Fruit fly (Drosophila melanogaster): Measurements from ENCODE around the gene sog.

DNA sequence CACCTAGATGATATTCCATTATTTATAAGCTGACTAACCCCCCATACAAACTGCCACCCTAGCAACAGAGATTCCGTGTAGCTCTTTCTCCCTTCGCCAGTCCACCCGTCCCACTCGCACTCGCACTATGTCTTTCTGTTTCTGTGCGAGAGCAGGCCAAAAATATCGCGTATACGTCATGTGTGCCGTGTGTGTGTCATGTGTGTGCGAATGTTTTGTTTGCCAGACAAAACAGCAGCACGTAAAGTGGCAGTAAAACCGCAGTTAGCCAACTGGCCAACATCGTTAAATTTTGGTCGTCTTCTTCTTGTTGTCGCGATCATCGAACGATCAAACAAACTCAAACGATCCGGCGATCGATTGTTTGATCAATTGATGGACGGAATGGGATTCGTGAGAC is 1.8 kb downstream of the sog start:
- TF ChIP-seq usp (GFP tag; optimal IDR thresholded peaks at IDR 0.05): no peak
- TF ChIP-seq sv (GFP tag; optimal IDR thresholded peaks at IDR 0.05): no peak
- TF ChIP-seq brk (GFP tag; optimal IDR thresholded peaks at IDR 0.05): no peak
- no peak for TF ChIP-seq dmrt93B (GFP tag; optimal IDR thresholded peaks at IDR 0.05)
- TF ChIP-seq lola (GFP tag; optimal IDR thresholded peaks at IDR 0.05): no peak
